Worm (Caenorhabditis elegans) whole organism, mixed stage, embryonic: ENCODE data around the gene F45F2.10.

ENCODE experiments used
- M03D4.4 ChIP-seq: sonication (generic microtip); optimal IDR thresholded peaks from 2 replicates; lab custom pipeline; 2017; ENCODE audit warnings: mild to moderate bottlenecking, missing genetic modification characterization, missing compliant biosample characterization
- bed-3 ChIP-seq: fragments of 200-800 bp; sonication (Bioruptor generic); optimal IDR thresholded peaks from 3 replicates; lab custom pipeline; 2018; ENCODE audit warnings: mild to moderate bottlenecking, missing genetic modification characterization, moderate library complexity, missing compliant biosample characterization
- blmp-1 ChIP-seq: fragments of 150-350 bp; optimal IDR thresholded peaks from 2 replicates; lab custom pipeline; 2014; ENCODE audit warnings: missing biosample characterization, missing genetic modification characterization
- ceh-39 ChIP-seq: fragments of 150-350 bp; optimal IDR thresholded peaks from 2 replicates; lab custom pipeline; 2014; ENCODE audit warnings: missing biosample characterization, missing genetic modification characterization
- ceh-43 ChIP-seq: fragments of 200-800 bp; sonication (Bioruptor generic); optimal IDR thresholded peaks from 2 replicates; lab custom pipeline; 2018; ENCODE audit warnings: mild to moderate bottlenecking, missing genetic modification characterization, moderate library complexity, missing compliant biosample characterization
- ceh-83 ChIP-seq: fragments of 200-800 bp; sonication (Bioruptor generic); optimal IDR thresholded peaks from 2 replicates; lab custom pipeline; 2018; ENCODE audit warnings: mild to moderate bottlenecking, missing genetic modification characterization, missing compliant biosample characterization
- ces-1 ChIP-seq: fragments of 150-350 bp; optimal IDR thresholded peaks from 2 replicates; lab custom pipeline; 2014; ENCODE audit warnings: missing biosample characterization, missing genetic modification reagents, missing genetic modification characterization
- cnd-1 ChIP-seq: fragments of 200-800 bp; sonication (Bioruptor generic); optimal IDR thresholded peaks from 2 replicates; lab custom pipeline; 2018; ENCODE audit warnings: mild to moderate bottlenecking, missing genetic modification characterization, missing compliant biosample characterization
- drap-1 ChIP-seq: fragments of 200-800 bp; sonication (Bioruptor generic); optimal IDR thresholded peaks from 3 replicates; lab custom pipeline; 2018; ENCODE audit warnings: mild to moderate bottlenecking, missing genetic modification characterization, missing compliant biosample characterization
- elt-1 ChIP-seq: sonication (generic microtip); optimal IDR thresholded peaks from 2 replicates; lab custom pipeline; 2017; ENCODE audit warnings: missing genetic modification characterization, mild to moderate bottlenecking, missing compliant biosample characterization, antibody characterized with exemption, moderate library complexity, borderline replicate concordance; ENCODE audit not compliant: insufficient read depth
- elt-3 ChIP-seq: fragments of 150-350 bp; optimal IDR thresholded peaks from 2 replicates; lab custom pipeline; 2014; ENCODE audit warnings: missing biosample characterization, missing genetic modification characterization
- flh-1 ChIP-seq: fragments of 200-800 bp; sonication (Bioruptor generic); optimal IDR thresholded peaks from 2 replicates; lab custom pipeline; 2018; ENCODE audit warnings: mild to moderate bottlenecking, missing genetic modification characterization, moderate library complexity, missing compliant biosample characterization
- ham-2 ChIP-seq: fragments of 200-800 bp; sonication (Bioruptor generic); optimal IDR thresholded peaks from 2 replicates; lab custom pipeline; 2018; ENCODE audit warnings: mild to moderate bottlenecking, missing genetic modification characterization, missing compliant biosample characterization
- hlh-1 ChIP-seq: fragments of 150-350 bp; optimal IDR thresholded peaks from 2 replicates; lab custom pipeline; 2014; ENCODE audit warnings: missing biosample characterization, missing genetic modification reagents, missing genetic modification characterization
- lin-13 ChIP-seq: fragments of 150-350 bp; optimal IDR thresholded peaks from 2 replicates; lab custom pipeline; 2014; ENCODE audit warnings: missing biosample characterization, missing genetic modification characterization
- mab-5 ChIP-seq: fragments of 150-350 bp; optimal IDR thresholded peaks from 2 replicates; lab custom pipeline; 2014; ENCODE audit warnings: missing biosample characterization, missing genetic modification characterization
- mep-1 ChIP-seq: fragments of 150-350 bp; optimal IDR thresholded peaks from 2 replicates; lab custom pipeline; 2017; ENCODE audit warnings: missing biosample characterization, missing genetic modification reagents, missing genetic modification characterization, inconsistent platforms
- mls-2 ChIP-seq: sonication (generic microtip); optimal IDR thresholded peaks from 2 replicates; lab custom pipeline; 2016; ENCODE audit warnings: mild to moderate bottlenecking, missing genetic modification characterization, moderate library complexity, missing compliant biosample characterization
- nhr-2 ChIP-seq: fragments of 150-350 bp; optimal IDR thresholded peaks from 2 replicates; lab custom pipeline; 2014; ENCODE audit warnings: missing biosample characterization, missing genetic modification characterization
- nhr-237 ChIP-seq: fragments of 150-350 bp; optimal IDR thresholded peaks from 2 replicates; lab custom pipeline; 2014; ENCODE audit warnings: missing biosample characterization, missing genetic modification characterization
- nhr-28 ChIP-seq: fragments of 150-350 bp; optimal IDR thresholded peaks from 2 replicates; lab custom pipeline; 2014; ENCODE audit warnings: missing biosample characterization, missing genetic modification characterization
- nhr-76 ChIP-seq: sonication (generic microtip); optimal IDR thresholded peaks from 2 replicates; lab custom pipeline; 2017; ENCODE audit warnings: missing biosample characterization, missing genetic modification characterization
- pha-4 ChIP-seq: fragments of 150-350 bp; optimal IDR thresholded peaks from 2 replicates; lab custom pipeline; 2018; ENCODE audit warnings: missing biosample characterization, missing genetic modification reagents, missing genetic modification characterization
- sem-2 ChIP-seq: fragments of 200-800 bp; sonication (Bioruptor generic); optimal IDR thresholded peaks from 2 replicates; lab custom pipeline; 2018; ENCODE audit warnings: mild to moderate bottlenecking, missing genetic modification characterization, missing compliant biosample characterization
- snpc-4 ChIP-seq: fragments of 150-350 bp; optimal IDR thresholded peaks from 2 replicates; lab custom pipeline; 2014; ENCODE audit warnings: missing biosample characterization, missing genetic modification characterization
- sptf-1 ChIP-seq: sonication (generic microtip); optimal IDR thresholded peaks from 2 replicates; lab custom pipeline; 2017; ENCODE audit warnings: mild to moderate bottlenecking, missing genetic modification characterization, moderate library complexity, missing compliant biosample characterization
- tbx-8 ChIP-seq: fragments of 200-800 bp; sonication (Bioruptor generic); optimal IDR thresholded peaks from 2 replicates; lab custom pipeline; 2018; ENCODE audit warnings: mild to moderate bottlenecking, missing genetic modification characterization, moderate library complexity, missing compliant biosample characterization
- unc-39 ChIP-seq: fragments of 150-350 bp; optimal IDR thresholded peaks from 2 replicates; lab custom pipeline; 2014; ENCODE audit warnings: missing biosample characterization, missing genetic modification characterization
- unc-62 ChIP-seq: fragments of 150-350 bp; optimal IDR thresholded peaks from 2 replicates; lab custom pipeline; 2014; ENCODE audit warnings: missing biosample characterization, missing genetic modification reagents, missing genetic modification characterization
- zip-8 ChIP-seq: fragments of 150-350 bp; optimal IDR thresholded peaks from 2 replicates; lab custom pipeline; 2014; ENCODE audit warnings: missing biosample characterization, missing genetic modification characterization

The F45F2.10 gene

ce11 chrV:8500348-8500747 is 18.3 kb downstream of the F45F2.10 start (continued):
- peak; percentile 86 for TF ChIP-seq hlh-1 (tag; lab: Kevin White, UChicago)
- TF ChIP-seq sptf-1 (tag; lab: Kevin White, UChicago) = peak; percentile 99
- TF ChIP-seq ham-2 (GFP tag; lab: Kevin White, UChicago) = peak; percentile 99

ce11 chrV:8499407-8499806 is 19.3 kb downstream of the F45F2.10 start:
- TF ChIP-seq elt-3 (tag; lab: Kevin White, UChicago) (no peak), mls-2 (tag; lab: Kevin White, UChicago) (no peak), zip-8 (tag; lab: Kevin White, UChicago) (no peak), sem-2 (no peak), mab-5 (tag; lab: Kevin White, UChicago) (no peak), mep-1 (tag; lab: Kevin White, UChicago) (no peak), elt-1 (tag; lab: Kevin White, UChicago) (no peak), blmp-1 (no peak), pha-4 (no peak), snpc-4 (tag; lab: Kevin White, UChicago) (no peak), sptf-1 (tag; lab: Kevin White, UChicago) (no peak), ham-2 (GFP tag; lab: Kevin White, UChicago) (no peak), tbx-8 (GFP tag; lab: Kevin White, UChicago) (no peak), unc-62 (GFP tag; lab: Kevin White, UChicago) (no peak), drap-1 (GFP tag; lab: Kevin White, UChicago) (no peak), unc-39 (tag; lab: Kevin White, UChicago) (no peak), flh-1 (GFP tag; lab: Kevin White, UChicago) (no peak)

- TF ChIP-seq zip-8 (tag; lab: Kevin White, UChicago) = no peak
- no peak for TF ChIP-seq ceh-83 (GFP tag; lab: Kevin White, UChicago)
- TF ChIP-seq ham-2 (GFP tag; lab: Kevin White, UChicago) = no peak
- TF ChIP-seq lin-13 (tag; lab: Kevin White, UChicago) = no peak
- TF ChIP-seq blmp-1 = no peak
- TF ChIP-seq unc-62 (GFP tag; lab: Kevin White, UChicago) = no peak
- TF ChIP-seq sem-2 = no peak
- TF ChIP-seq nhr-237 = no peak
Observed at ce11 chrV:8495965-8496364, 22.7 kb downstream of the F45F2.10 start.

- no peak for TF ChIP-seq zip-8 (tag; lab: Kevin White, UChicago)
- no peak for TF ChIP-seq tbx-8 (GFP tag; lab: Kevin White, UChicago)
- TF ChIP-seq bed-3 (GFP tag; lab: Kevin White, UChicago) = no peak
Observed at ce11 chrV:8495106-8495505, 23.6 kb downstream of the F45F2.10 start.

- no peak for TF ChIP-seq tbx-8 (GFP tag; lab: Kevin White, UChicago)
- no peak for TF ChIP-seq blmp-1
- TF ChIP-seq elt-3 (tag; lab: Kevin White, UChicago) = no peak
- TF ChIP-seq mls-2 (tag; lab: Kevin White, UChicago) = no peak
- TF ChIP-seq nhr-28 (tag; lab: Kevin White, UChicago) = no peak
- TF ChIP-seq hlh-1 (tag; lab: Kevin White, UChicago) = no peak
- TF ChIP-seq lin-13 (tag; lab: Kevin White, UChicago) = no peak
- TF ChIP-seq ces-1 (GFP tag; lab: Kevin White, UChicago) = no peak
- TF ChIP-seq ham-2 (GFP tag; lab: Kevin White, UChicago) = no peak
- no peak for TF ChIP-seq elt-1 (tag; lab: Kevin White, UChicago)
- no peak for TF ChIP-seq cnd-1 (tag; lab: Kevin White, UChicago)
- TF ChIP-seq nhr-2 (tag; lab: Kevin White, UChicago) = no peak
- no peak for TF ChIP-seq zip-8 (tag; lab: Kevin White, UChicago)
- TF ChIP-seq pha-4 = no peak
- TF ChIP-seq M03D4.4 (tag; lab: Kevin White, UChicago) = no peak
- TF ChIP-seq ceh-39 (tag; lab: Kevin White, UChicago) = no peak
- TF ChIP-seq ceh-43 = no peak
- no peak for TF ChIP-seq sptf-1 (tag; lab: Kevin White, UChicago)
- no peak for TF ChIP-seq nhr-76 (tag; lab: Kevin White, UChicago)
Observed at ce11 chrV:8494260-8494939, 24.3 kb downstream of the F45F2.10 start, which contains the start of gene pxn-1. Gene pxn-1, plus strand, starts transcription at chrV:8494889.
